Worm (Caenorhabditis elegans): Measurements from ENCODE around the gene cal-3.

- TF ChIP-seq dao-5 (tag; optimal IDR thresholded peaks at IDR 0.05) (no peak), him-1 (tag; optimal IDR thresholded peaks at IDR 0.05) (no peak), W03F9.2 (tag; optimal IDR thresholded peaks at IDR 0.05) (no peak)
Observed at ce11 chrIV:3878283-3878938, 43.4 kb upstream of the cal-3 start, which contains the start of gene F37C4.6.
